Fruit fly (Drosophila melanogaster): ENCODE measurements around the gene CG14109.

dm6 chr3L:13450177-13450793, 9.6 kb downstream of the CG14109 start, which contains the start of the genes JMJD7 and CG10738:
- no peak for TF ChIP-seq psq (optimal IDR thresholded peaks at IDR 0.05)
- no peak for TF ChIP-seq Sin3A (optimal IDR thresholded peaks at IDR 0.05)
- TF ChIP-seq ttk (optimal IDR thresholded peaks at IDR 0.05), result no peak
- TF ChIP-seq h (optimal IDR thresholded peaks at IDR 0.05), result no peak
